Fruit fly (Drosophila melanogaster) whole organism, wandering third instar larva: ENCODE data around the gene CG14628.
A peak's percentile ranks its signal among the peaks of the same experiment; 100 is the strongest.

Experiments used
- Abd-B ChIP-seq: fragments of >200 bp; optimal IDR thresholded peaks from 2 replicates; lab custom pipeline; 2017; ENCODE audit warnings: missing biosample characterization, missing genetic modification characterization
- CG32264 ChIP-seq: fragments of 200-800 bp; sonication (Bioruptor generic); optimal IDR thresholded peaks from 2 replicates; lab custom pipeline; 2016; ENCODE audit warnings: missing biosample characterization, missing genetic modification characterization
- CG9705 ChIP-seq: fragments of 200-800 bp; sonication (Bioruptor generic); optimal IDR thresholded peaks from 2 replicates; lab custom pipeline; 2018; ENCODE audit warnings: missing biosample characterization, mild to moderate bottlenecking, missing genetic modification characterization
- Dfd ChIP-seq: fragments of >200 bp; optimal IDR thresholded peaks from 2 replicates; lab custom pipeline; 2017; ENCODE audit warnings: missing biosample characterization, missing genetic modification characterization
- Dif ChIP-seq: fragments of 200-275, 200-300 bp; sonication (Bioruptor generic); optimal IDR thresholded peaks from 2 replicates; lab custom pipeline; 2018; ENCODE audit warnings: missing biosample characterization, missing genetic modification characterization; ENCODE audit not compliant: partially characterized antibody
- GATAd ChIP-seq: sonication (Bioruptor generic); optimal IDR thresholded peaks from 2 replicates; lab custom pipeline; 2016; ENCODE audit warnings: missing biosample characterization, missing genetic modification characterization
- HLH106 ChIP-seq: fragments of 200-800 bp; optimal IDR thresholded peaks from 3 replicates; lab custom pipeline; 2019; ENCODE audit warnings: missing biosample characterization, mild to moderate bottlenecking, missing genetic modification characterization, moderate library complexity
- Hnf4 ChIP-seq: fragments of 200-800 bp; sonication (Bioruptor generic); optimal IDR thresholded peaks from 2 replicates; lab custom pipeline; 2016; ENCODE audit warnings: missing biosample characterization, mild to moderate bottlenecking, missing genetic modification characterization
- Hr78 ChIP-seq: fragments of >200 bp; optimal IDR thresholded peaks from 2 replicates; lab custom pipeline; 2017; ENCODE audit warnings: missing biosample characterization, missing genetic modification characterization
- Jra ChIP-seq: sonication (Bioruptor generic); optimal IDR thresholded peaks from 2 replicates; lab custom pipeline; 2016; ENCODE audit warnings: missing biosample characterization, missing genetic modification characterization
- Mio ChIP-seq: sonication (Bioruptor generic); optimal IDR thresholded peaks from 2 replicates; lab custom pipeline; 2016; ENCODE audit warnings: missing biosample characterization, missing genetic modification characterization
- Myc ChIP-seq: fragments of >200 bp; optimal IDR thresholded peaks from 2 replicates; lab custom pipeline; 2017
- N ChIP-seq: fragments of >200 bp; optimal IDR thresholded peaks from 2 replicates; lab custom pipeline; 2018; ENCODE audit warnings: missing biosample characterization, missing external identifiers, missing genetic modification characterization
- OdsH ChIP-seq: fragments of 200-800 bp; sonication (Bioruptor generic); optimal IDR thresholded peaks from 2 replicates; lab custom pipeline; 2016; ENCODE audit warnings: missing biosample characterization, mild to moderate bottlenecking, missing genetic modification characterization
- Rel ChIP-seq, 2 experiments: fragments of 200-800 bp; sonication (Bioruptor generic) in 1 of 2; optimal IDR thresholded peaks; 2 replicates in 1 of 2; 3 replicates in 1 of 2; lab custom pipeline; 2016 to 2019; ENCODE audit warnings: mild to moderate bottlenecking in 2 of 2, missing biosample characterization in 2 of 2, missing genetic modification characterization in 2 of 2, moderate library complexity in 1 of 2
- Sp1 ChIP-seq: fragments of 200-800 bp; sonication (Bioruptor generic); optimal IDR thresholded peaks from 3 replicates; lab custom pipeline; 2019; ENCODE audit warnings: missing biosample characterization, mild to moderate bottlenecking, missing genetic modification characterization, moderate library complexity
- Vsx2 ChIP-seq: fragments of 200-300, 225-300 bp; sonication (Bioruptor generic); optimal IDR thresholded peaks from 2 replicates; lab custom pipeline; 2018; ENCODE audit warnings: missing biosample characterization, missing genetic modification characterization; ENCODE audit not compliant: partially characterized antibody
- brk ChIP-seq: fragments of 200-800 bp; sonication (Bioruptor generic); optimal IDR thresholded peaks from 2 replicates; lab custom pipeline; 2016; ENCODE audit warnings: missing biosample characterization, mild to moderate bottlenecking, missing genetic modification characterization
- dl ChIP-seq, 2 experiments: fragments of 175-275, 200-275 bp in 1 of 2; fragments of 200-275 bp in 1 of 2; sonication (Bioruptor generic); optimal IDR thresholded peaks; lab custom pipeline; 2018; ENCODE audit warnings: mild to moderate bottlenecking in 2 of 2, missing biosample characterization in 2 of 2, missing genetic modification characterization in 2 of 2, moderate library complexity in 2 of 2; ENCODE audit not compliant: partially characterized antibody in 2 of 2, insufficient read depth in 1 of 2
- dsf ChIP-seq: sonication (Bioruptor generic); optimal IDR thresholded peaks from 2 replicates; lab custom pipeline; 2016; ENCODE audit warnings: missing biosample characterization, missing genetic modification characterization, borderline replicate concordance
- ey ChIP-seq: fragments of 200-800 bp; sonication (Bioruptor generic); optimal IDR thresholded peaks from 2 replicates; lab custom pipeline; 2016; ENCODE audit warnings: missing biosample characterization, missing genetic modification characterization
- foxo ChIP-seq, 2 experiments: fragments of 200-800 bp; sonication (Bioruptor generic); optimal IDR thresholded peaks; 2 replicates in 1 of 2; 3 replicates in 1 of 2; lab custom pipeline; 2016 to 2017; ENCODE audit warnings: missing biosample characterization in 2 of 2, missing genetic modification characterization in 2 of 2
- fru ChIP-seq: fragments of 200-800 bp; sonication (Bioruptor generic); optimal IDR thresholded peaks from 3 replicates; lab custom pipeline; 2016; ENCODE audit warnings: missing biosample characterization, mild to moderate bottlenecking, missing genetic modification characterization
- jim ChIP-seq: fragments of 175-275, 200-325 bp; sonication (Bioruptor generic); optimal IDR thresholded peaks from 2 replicates; lab custom pipeline; 2016; ENCODE audit warnings: missing biosample characterization, mild to moderate bottlenecking, missing genetic modification characterization
- lola ChIP-seq: fragments of >200 bp; optimal IDR thresholded peaks from 2 replicates; lab custom pipeline; 2017; ENCODE audit warnings: missing biosample characterization, missing genetic modification characterization
- pan ChIP-seq: fragments of >200 bp; optimal IDR thresholded peaks from 2 replicates; lab custom pipeline; 2017
- psq ChIP-seq: fragments of 200-800 bp; sonication (Bioruptor generic); optimal IDR thresholded peaks from 3 replicates; lab custom pipeline; 2017; ENCODE audit warnings: missing biosample characterization, mild to moderate bottlenecking, missing genetic modification characterization, moderate library complexity
- rgr ChIP-seq: fragments of 200-800 bp; sonication (Bioruptor generic); optimal IDR thresholded peaks from 3 replicates; lab custom pipeline; 2016; ENCODE audit warnings: missing biosample characterization, mild to moderate bottlenecking, missing genetic modification characterization
- sage ChIP-seq: fragments of 200-800 bp; sonication (Bioruptor generic); optimal IDR thresholded peaks from 2 replicates; lab custom pipeline; 2016; ENCODE audit warnings: missing biosample characterization, mild to moderate bottlenecking, missing genetic modification characterization
- sv ChIP-seq: fragments of 200-800 bp; sonication (Bioruptor generic); optimal IDR thresholded peaks from 3 replicates; lab custom pipeline; 2016; ENCODE audit warnings: missing biosample characterization, missing genetic modification characterization
- usp ChIP-seq: fragments of >200 bp; optimal IDR thresholded peaks from 2 replicates; lab custom pipeline; 2017; ENCODE audit warnings: missing biosample characterization, missing genetic modification characterization
- woc ChIP-seq: sonication (Bioruptor generic); optimal IDR thresholded peaks from 2 replicates; lab custom pipeline; 2016; ENCODE audit warnings: missing biosample characterization, mild to moderate bottlenecking, missing genetic modification characterization

CG14628 gene

dm6 chrX:1145344-1145743 is at the start of gene CG14628:
TSS of gene CG14628 (plus strand) at chrX:1145644.
- TF ChIP-seq dsf (GFP tag; lab: Kevin White, UChicago), result no peak
- no peak for TF ChIP-seq CG9705 (GFP tag; lab: Kevin White, UChicago)
- TF ChIP-seq Dfd, result no peak
- TF ChIP-seq Vsx2, result no peak
- no peak for TF ChIP-seq CG32264
- no peak for TF ChIP-seq rgr
- no peak for TF ChIP-seq HLH106
- no peak for TF ChIP-seq GATAd
- TF ChIP-seq psq (GFP tag; lab: Kevin White, UChicago), result no peak
- no peak for TF ChIP-seq Hr78 (GFP tag; lab: Kevin White, UChicago)
- TF ChIP-seq foxo (GFP tag; optimal IDR thresholded peaks at IDR 0.05; lab: Kevin White, UChicago), result no peak
- no peak for TF ChIP-seq Abd-B (GFP tag; lab: Kevin White, UChicago)
- TF ChIP-seq Mio (GFP tag; lab: Kevin White, UChicago), result no peak
- no peak for TF ChIP-seq woc (GFP tag; lab: Kevin White, UChicago)
- TF ChIP-seq sage (GFP tag; lab: Kevin White, UChicago), result no peak
- TF ChIP-seq ey (GFP tag; lab: Kevin White, UChicago), result no peak
- TF ChIP-seq N (GFP tag; lab: Kevin White, UChicago), result no peak
- no peak for TF ChIP-seq pan

- TF ChIP-seq dl (GFP tag; optimal IDR thresholded peaks at IDR 0.05; lab: Kevin White, UChicago; ENCODE audit: insufficient read depth in 1 of 2, partially characterized antibody in 2 of 2) (no peak), Abd-B (GFP tag; lab: Kevin White, UChicago) (no peak), foxo (GFP tag; optimal IDR thresholded peaks at IDR 0.05; lab: Kevin White, UChicago) (peak in 1 of 2 experiments; percentile 30), Mio (GFP tag; lab: Kevin White, UChicago) (no peak), usp (GFP tag; lab: Kevin White, UChicago) (no peak), N (GFP tag; lab: Kevin White, UChicago) (no peak), brk (GFP tag; lab: Kevin White, UChicago) (no peak), sv (GFP tag; lab: Kevin White, UChicago) (no peak), fru (GFP tag; lab: Kevin White, UChicago) (peak; percentile 12), ey (GFP tag; lab: Kevin White, UChicago) (no peak)
Observed at dm6 chrX:1099643-1100042, 45.8 kb upstream of the CG14628 start.

dm6 chrX:1103833-1104232 is 41.6 kb upstream of the CG14628 start:
- TF ChIP-seq OdsH (GFP tag; lab: Kevin White, UChicago), result no peak

dm6 chrX:1107552-1107951 is 37.9 kb upstream of the CG14628 start:
- no peak for TF ChIP-seq OdsH (GFP tag; lab: Kevin White, UChicago)
- no peak for TF ChIP-seq Hr78 (GFP tag; lab: Kevin White, UChicago)
- TF ChIP-seq HLH106, result no peak
- TF ChIP-seq Dfd, result no peak
- TF ChIP-seq woc (GFP tag; lab: Kevin White, UChicago), result no peak
- no peak for TF ChIP-seq Rel (GFP tag; optimal IDR thresholded peaks at IDR 0.05; lab: Kevin White, UChicago)
- TF ChIP-seq Rel (tag; optimal IDR thresholded peaks at IDR 0.05; lab: Kevin White, UChicago), result peak; percentile 12
- no peak for TF ChIP-seq Sp1 (GFP tag; lab: Kevin White, UChicago)

dm6 chrX:1109302-1109701 is 36.1 kb upstream of the CG14628 start:
- TF ChIP-seq Hnf4 (GFP tag; lab: Kevin White, UChicago), result no peak
- no peak for TF ChIP-seq Hr78 (GFP tag; lab: Kevin White, UChicago)
- no peak for TF ChIP-seq GATAd
- TF ChIP-seq HLH106, result no peak
- no peak for TF ChIP-seq Mio (GFP tag; lab: Kevin White, UChicago)
- no peak for TF ChIP-seq CG9705 (GFP tag; lab: Kevin White, UChicago)
- TF ChIP-seq Myc, result no peak
- no peak for TF ChIP-seq Dif (GFP tag; lab: Kevin White, UChicago)
- TF ChIP-seq CG32264, result no peak
- no peak for TF ChIP-seq sv (GFP tag; lab: Kevin White, UChicago)
- TF ChIP-seq OdsH (GFP tag; lab: Kevin White, UChicago), result no peak
- no peak for TF ChIP-seq lola (GFP tag; lab: Kevin White, UChicago)
- no peak for TF ChIP-seq jim
- TF ChIP-seq Jra (GFP tag; lab: Kevin White, UChicago), result no peak
- TF ChIP-seq, all 38 proteins: peak for 0
